Worm (Caenorhabditis elegans): ENCODE results near the gene aakb-2.

aakb-2 gene

ce11 chrIII:11206875-11207274 lies 30.1 kb upstream of the aakb-2 start:
- TF ChIP-seq nhr-43 (tag; optimal IDR thresholded peaks at IDR 0.05; ENCODE audit: poor library complexity, severe bottlenecking), result no peak
- TF ChIP-seq eor-1 (tag; optimal IDR thresholded peaks at IDR 0.05), result no peak
- peak; percentile 57 for TF ChIP-seq egl-5 (tag; optimal IDR thresholded peaks at IDR 0.05)
- peak; percentile 14 for TF ChIP-seq lin-39 (tag; optimal IDR thresholded peaks at IDR 0.05)

DNA sequence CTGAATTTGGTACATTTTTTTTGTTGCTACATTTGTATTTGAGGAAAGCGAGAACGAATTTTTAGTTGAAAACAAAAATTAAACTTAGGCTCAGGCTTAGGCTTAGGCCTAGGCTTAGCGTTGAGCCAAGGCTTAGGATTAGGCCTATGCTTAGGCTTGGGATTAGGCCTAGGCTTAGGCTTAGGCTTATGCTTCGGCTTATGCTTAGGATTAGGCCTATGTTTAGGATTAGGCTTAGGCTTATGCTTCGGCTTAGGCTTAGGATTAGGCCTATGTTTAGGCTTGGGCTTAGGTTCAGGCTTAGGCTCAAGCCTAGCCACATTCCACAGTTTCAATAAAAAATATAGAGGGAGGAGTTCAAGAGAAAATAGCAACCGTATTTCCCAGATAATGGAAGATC lies 29.1 kb upstream of the aakb-2 start:
- no peak for TF ChIP-seq nhr-67 (tag; optimal IDR thresholded peaks at IDR 0.05)
- no peak for TF ChIP-seq jun-1 (tag; optimal IDR thresholded peaks at IDR 0.05)
- TF ChIP-seq nhr-11 (tag; optimal IDR thresholded peaks at IDR 0.05), result no peak
- no peak for TF ChIP-seq ceh-9 (tag; optimal IDR thresholded peaks at IDR 0.05)
- no peak for TF ChIP-seq nhr-43 (tag; optimal IDR thresholded peaks at IDR 0.05; ENCODE audit: poor library complexity, severe bottlenecking)
- no peak for TF ChIP-seq elt-3 (tag; optimal IDR thresholded peaks at IDR 0.05)
- no peak for TF ChIP-seq pqm-1 (tag; optimal IDR thresholded peaks at IDR 0.05)
- TF ChIP-seq hmg-11 (tag; optimal IDR thresholded peaks at IDR 0.05), result no peak
- TF ChIP-seq snpc-4 (tag; optimal IDR thresholded peaks at IDR 0.05), result no peak
- no peak for TF ChIP-seq ceh-82 (tag; optimal IDR thresholded peaks at IDR 0.05)
- TF ChIP-seq daf-12 (tag; optimal IDR thresholded peaks at IDR 0.05), result no peak
- TF ChIP-seq lsy-12 (tag; optimal IDR thresholded peaks at IDR 0.05), result no peak
- no peak for TF ChIP-seq eor-1 (tag; optimal IDR thresholded peaks at IDR 0.05)
- no peak for TF ChIP-seq unc-62 (GFP tag; optimal IDR thresholded peaks at IDR 0.05)

ce11 chrIII:11208371-11208770 lies 28.6 kb upstream of the aakb-2 start:
- TF ChIP-seq lin-39 (tag; optimal IDR thresholded peaks at IDR 0.05), result no peak
- TF ChIP-seq nhr-76 (tag; optimal IDR thresholded peaks at IDR 0.05), result no peak
- no peak for TF ChIP-seq aly-2 (tag; optimal IDR thresholded peaks at IDR 0.05)
- TF ChIP-seq hmg-11 (tag; optimal IDR thresholded peaks at IDR 0.05), result peak; percentile 52
- no peak for TF ChIP-seq ceh-16 (tag; optimal IDR thresholded peaks at IDR 0.05)
- TF ChIP-seq nhr-25 (tag; optimal IDR thresholded peaks at IDR 0.05), result no peak
- TF ChIP-seq nhr-23 (tag; optimal IDR thresholded peaks at IDR 0.05), result no peak
- no peak for TF ChIP-seq nfya-1 (tag; optimal IDR thresholded peaks at IDR 0.05; ENCODE audit: insufficient read depth)
- no peak for TF ChIP-seq nhr-43 (tag; optimal IDR thresholded peaks at IDR 0.05; ENCODE audit: poor library complexity, severe bottlenecking)

- TF ChIP-seq ceh-16 (tag; optimal IDR thresholded peaks at IDR 0.05) (no peak), ceh-82 (tag; optimal IDR thresholded peaks at IDR 0.05) (no peak), nhr-12 (tag; optimal IDR thresholded peaks at IDR 0.05) (no peak), eor-1 (tag; optimal IDR thresholded peaks at IDR 0.05) (no peak), egl-27 (tag; optimal IDR thresholded peaks at IDR 0.05) (no peak), daf-12 (tag; optimal IDR thresholded peaks at IDR 0.05) (no peak), nhr-43 (tag; optimal IDR thresholded peaks at IDR 0.05; ENCODE audit: poor library complexity, severe bottlenecking) (no peak), snpc-4 (tag; optimal IDR thresholded peaks at IDR 0.05) (no peak), aly-2 (tag; optimal IDR thresholded peaks at IDR 0.05) (no peak), ztf-4 (tag; optimal IDR thresholded peaks at IDR 0.05) (no peak), nhr-11 (tag; optimal IDR thresholded peaks at IDR 0.05) (no peak), fkh-2 (tag; optimal IDR thresholded peaks at IDR 0.05) (no peak), elt-1 (tag; optimal IDR thresholded peaks at IDR 0.05) (no peak), unc-39 (tag; optimal IDR thresholded peaks at IDR 0.05) (no peak), ZK546.5 (tag; optimal IDR thresholded peaks at IDR 0.05) (no peak), nhr-67 (tag; optimal IDR thresholded peaks at IDR 0.05) (no peak), pha-4 (tag; optimal IDR thresholded peaks at IDR 0.05) (no peak), fos-1 (tag; optimal IDR thresholded peaks at IDR 0.05) (no peak), nhr-25 (tag; optimal IDR thresholded peaks at IDR 0.05) (no peak)
These were observed 18.6 kb upstream of the aakb-2 start, which contains the start of the genes tbx-34 and wht-8 for ce11 chrIII:11218150-11218841. Gene tbx-34 (minus strand): TSS chrIII:11218250. Gene wht-8 (plus strand): TSS chrIII:11218791.

ce11 chrIII:11221583-11222191 lies 15.3 kb upstream of the aakb-2 start:
- TF ChIP-seq nhr-77 (tag; optimal IDR thresholded peaks at IDR 0.05) (no peak), nhr-76 (tag; optimal IDR thresholded peaks at IDR 0.05) (no peak), fos-1 (tag; optimal IDR thresholded peaks at IDR 0.05) (no peak), mdl-1 (tag; optimal IDR thresholded peaks at IDR 0.05) (no peak), nhr-11 (tag; optimal IDR thresholded peaks at IDR 0.05) (no peak), fkh-2 (tag; optimal IDR thresholded peaks at IDR 0.05) (no peak), nhr-43 (tag; optimal IDR thresholded peaks at IDR 0.05; ENCODE audit: poor library complexity, severe bottlenecking) (no peak), ceh-28 (tag; optimal IDR thresholded peaks at IDR 0.05) (peak; percentile 99), ceh-9 (tag; optimal IDR thresholded peaks at IDR 0.05) (no peak)
